1 fruit fly cellular context compared by ENCODE assay signal in the genomic region with DNA sequence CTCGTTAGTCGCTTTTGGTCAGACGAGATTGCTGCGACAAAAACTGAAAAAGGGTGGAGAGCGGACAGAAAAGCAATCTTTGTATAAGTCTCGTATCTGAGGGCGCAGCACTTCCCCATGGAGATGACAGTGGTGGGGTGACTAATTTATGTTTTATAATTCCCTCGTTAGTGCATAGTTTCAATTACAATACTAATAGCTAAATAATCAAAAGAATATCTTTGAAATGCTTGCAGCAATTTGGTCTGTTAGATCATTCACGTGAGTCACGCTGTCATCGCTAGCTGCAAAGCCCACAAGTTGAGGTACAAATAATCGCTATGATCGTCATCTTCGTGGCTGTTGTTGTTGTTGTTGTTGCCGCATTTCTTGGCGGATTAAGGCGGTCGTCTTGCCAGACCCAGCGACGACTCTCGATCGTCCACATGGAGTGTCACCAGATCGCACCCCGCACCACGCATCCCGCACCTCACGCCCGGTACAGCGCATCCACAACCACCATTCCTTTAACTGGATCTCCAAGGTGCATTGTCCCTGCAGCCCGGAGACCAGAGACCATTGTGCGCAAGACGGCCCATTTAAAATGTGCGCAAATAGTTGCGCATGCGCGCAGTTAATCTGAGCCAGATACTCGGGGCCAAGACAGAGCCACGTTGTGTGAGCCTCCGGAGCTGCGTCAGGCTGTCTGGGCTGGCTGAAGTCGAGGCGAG.
TF ChIP-seq lines count a peak whose summit lies in the region.

No protein-coding gene starts in this region.

TF ChIP-seq in whole organism, embryonic, 481 proteins besides CTCF, POLR2A, EP300 and RAD21 (continued from another document and continues in another):
- TF ChIP-seq CG2889 (GFP tag; IDR thresholded peaks at IDR 0.05; lab: Robert Waterston, UW): 0 out of 3 replicates have a peak, but pooled peaks have one; percentile 27
- TF ChIP-seq Atf-2 (GFP tag; optimal IDR thresholded peaks at IDR 0.05; lab: Kevin White, UChicago): no peak
- no peak for TF ChIP-seq chn (GFP tag; optimal IDR thresholded peaks at IDR 0.05; lab: Kevin White, UChicago)
- TF ChIP-seq E2f2 (GFP tag; IDR thresholded peaks at IDR 0.05; lab: Robert Waterston, UW): no peak
- no peak for TF ChIP-seq pita (GFP tag; optimal IDR thresholded peaks at IDR 0.05; lab: Kevin White, UChicago)
- TF ChIP-seq tll (GFP tag; optimal IDR thresholded peaks at IDR 0.05; lab: Kevin White, UChicago): no peak
- TF ChIP-seq CG1233 (GFP tag; optimal IDR thresholded peaks at IDR 0.05; lab: Kevin White, UChicago): no peak
- TF ChIP-seq Xbp1 (GFP tag; optimal IDR thresholded peaks at IDR 0.05; lab: Kevin White, UChicago): no peak
- peak; percentile 37 for TF ChIP-seq dmrt99B (tag; optimal IDR thresholded peaks at IDR 0.05; lab: Kevin White, UChicago)
- TF ChIP-seq zen (tag; optimal IDR thresholded peaks at IDR 0.05; lab: Kevin White, UChicago): no peak
- TF ChIP-seq vfl (GFP tag; optimal IDR thresholded peaks at IDR 0.05; lab: Kevin White, UChicago): no peak
- no peak for TF ChIP-seq chinmo (GFP tag; IDR thresholded peaks at IDR 0.05; lab: Robert Waterston, UW; ENCODE audit: partially characterized antibody)
- TF ChIP-seq CG7372 (GFP tag; IDR thresholded peaks at IDR 0.05; lab: Robert Waterston, UW): no peak
- TF ChIP-seq dm (GFP tag; optimal IDR thresholded peaks at IDR 0.05; lab: Kevin White, UChicago): no peak
- TF ChIP-seq CG4424 (GFP tag; optimal IDR thresholded peaks at IDR 0.05; lab: Kevin White, UChicago): peak; percentile 53
- peak; percentile 77 for TF ChIP-seq nom (GFP tag; optimal IDR thresholded peaks at IDR 0.05; lab: Kevin White, UChicago)
- TF ChIP-seq Dek (tag; optimal IDR thresholded peaks at IDR 0.05; lab: Kevin White, UChicago): no peak
- peak; percentile 68 for TF ChIP-seq CG11504 (tag; optimal IDR thresholded peaks at IDR 0.05; lab: Kevin White, UChicago)
- no peak for TF ChIP-seq CG18011 (GFP tag; optimal IDR thresholded peaks at IDR 0.05; lab: Kevin White, UChicago)
- peak; percentile 36; the same call in 1 of the 3 replicates for TF ChIP-seq croc (GFP tag; conservative IDR thresholded peaks at IDR 0.05; lab: Robert Waterston, UW)
- no peak for TF ChIP-seq CG43689 (GFP tag; IDR thresholded peaks at IDR 0.05; lab: Robert Waterston, UW)
- TF ChIP-seq D (optimal IDR thresholded peaks at IDR 0.05; lab: Kevin White, UChicago): no peak
- TF ChIP-seq D (GFP tag; optimal IDR thresholded peaks at IDR 0.05; lab: Kevin White, UChicago): peak; percentile 38
- no peak for TF ChIP-seq CG13894 (tag; optimal IDR thresholded peaks at IDR 0.05; lab: Kevin White, UChicago)
- no peak for TF ChIP-seq yki (optimal IDR thresholded peaks at IDR 0.05; lab: Kevin White, UChicago)
- no peak for TF ChIP-seq CG6654 (GFP tag; optimal IDR thresholded peaks at IDR 0.05; lab: Kevin White, UChicago)
- TF ChIP-seq sima (GFP tag; optimal IDR thresholded peaks at IDR 0.05; lab: Kevin White, UChicago): no peak
- no peak for TF ChIP-seq Dref (GFP tag; IDR thresholded peaks at IDR 0.05; lab: Robert Waterston, UW)
- TF ChIP-seq sr (GFP tag; IDR thresholded peaks at IDR 0.05; lab: Robert Waterston, UW): no peak
- 0 out of 3 replicates have a peak, but pooled peaks have one; percentile 43 for TF ChIP-seq CG7357 (GFP tag; IDR thresholded peaks at IDR 0.05; lab: Robert Waterston, UW)
- TF ChIP-seq phol (tag; optimal IDR thresholded peaks at IDR 0.05; lab: Kevin White, UChicago): peak; percentile 25
- no peak for TF ChIP-seq HmgZ (tag; optimal IDR thresholded peaks at IDR 0.05; lab: Kevin White, UChicago)
- TF ChIP-seq grau (tag; optimal IDR thresholded peaks at IDR 0.05; lab: Kevin White, UChicago): peak; percentile 29
- TF ChIP-seq lilli (GFP tag; optimal IDR thresholded peaks at IDR 0.05; lab: Kevin White, UChicago): no peak
- TF ChIP-seq fd102C (GFP tag; optimal IDR thresholded peaks at IDR 0.05; lab: Kevin White, UChicago): no peak
- TF ChIP-seq CG6689 (GFP tag; IDR thresholded peaks at IDR 0.05; lab: Robert Waterston, UW): peak; percentile 53; the same call in 1 of the 2 replicates
- no peak for TF ChIP-seq Dfd (GFP tag; optimal IDR thresholded peaks at IDR 0.05; lab: Kevin White, UChicago)
- no peak for TF ChIP-seq CG10147 (GFP tag; optimal IDR thresholded peaks at IDR 0.05; lab: Kevin White, UChicago)
- TF ChIP-seq Myb (GFP tag; optimal IDR thresholded peaks at IDR 0.05; lab: Kevin White, UChicago): no peak
- TF ChIP-seq Awh (GFP tag; IDR thresholded peaks at IDR 0.05; lab: Robert Waterston, UW): 0 out of 2 replicates have a peak, but pooled peaks have one; percentile 39
- no peak for TF ChIP-seq CG34376 (GFP tag; optimal IDR thresholded peaks at IDR 0.05; lab: Kevin White, UChicago)
- TF ChIP-seq Mad (GFP tag; optimal IDR thresholded peaks at IDR 0.05; lab: Kevin White, UChicago): no peak
- TF ChIP-seq CG10209 (GFP tag; optimal IDR thresholded peaks at IDR 0.05; lab: Kevin White, UChicago): no peak
- no peak for TF ChIP-seq Hr39 (optimal IDR thresholded peaks at IDR 0.05; lab: Kevin White, UChicago)
- no peak for TF ChIP-seq pb (GFP tag; optimal IDR thresholded peaks at IDR 0.05; lab: Kevin White, UChicago)
- no peak for TF ChIP-seq CG14050 (GFP tag; IDR thresholded peaks at IDR 0.05; lab: Robert Waterston, UW)
- no peak for TF ChIP-seq CG13296 (GFP tag; optimal IDR thresholded peaks at IDR 0.05; lab: Kevin White, UChicago)
- TF ChIP-seq D19B (GFP tag; optimal IDR thresholded peaks at IDR 0.05; lab: Kevin White, UChicago): no peak
- peak; percentile 45 for TF ChIP-seq Sox100B (GFP tag; optimal IDR thresholded peaks at IDR 0.05; lab: Kevin White, UChicago)
- TF ChIP-seq CG18599 (GFP tag; optimal IDR thresholded peaks at IDR 0.05; lab: Kevin White, UChicago): peak; percentile 30
- TF ChIP-seq wdn (GFP tag; IDR thresholded peaks at IDR 0.05; lab: Robert Waterston, UW): no peak
- TF ChIP-seq CG12155 (GFP tag; optimal IDR thresholded peaks at IDR 0.05; lab: Kevin White, UChicago): no peak
- TF ChIP-seq eve (GFP tag; optimal IDR thresholded peaks at IDR 0.05; lab: Kevin White, UChicago): no peak
- TF ChIP-seq Gsc (GFP tag; IDR thresholded peaks at IDR 0.05; lab: Robert Waterston, UW): peak; percentile 37; the same call in 1 of the 2 replicates
- 0 out of 2 replicates have a peak, but pooled peaks have one; percentile 14 for TF ChIP-seq ssp (GFP tag; IDR thresholded peaks at IDR 0.05; lab: Robert Waterston, UW)
- TF ChIP-seq stc (GFP tag; IDR thresholded peaks at IDR 0.05; lab: Robert Waterston, UW): no peak
- no peak for TF ChIP-seq Hand (GFP tag; optimal IDR thresholded peaks at IDR 0.05; lab: Kevin White, UChicago)
- peak; percentile 20 for TF ChIP-seq nmo (GFP tag; optimal IDR thresholded peaks at IDR 0.05; lab: Kevin White, UChicago)
- TF ChIP-seq CG8281 (tag; optimal IDR thresholded peaks at IDR 0.05; lab: Kevin White, UChicago): no peak
- no peak for TF ChIP-seq CG9215 (GFP tag; IDR thresholded peaks at IDR 0.05; lab: Robert Waterston, UW)
- TF ChIP-seq CG4730 (GFP tag; IDR thresholded peaks at IDR 0.05; lab: Robert Waterston, UW): no peak
- peak; percentile 45; the same call in 1 of the 2 replicates for TF ChIP-seq CG32772 (GFP tag; IDR thresholded peaks at IDR 0.05; lab: Robert Waterston, UW)
- no peak for TF ChIP-seq tx (GFP tag; optimal IDR thresholded peaks at IDR 0.05; lab: Kevin White, UChicago)
- peak; percentile 3 for TF ChIP-seq nau (GFP tag; optimal IDR thresholded peaks at IDR 0.05; lab: Kevin White, UChicago)
- no peak for TF ChIP-seq CG14965 (GFP tag; optimal IDR thresholded peaks at IDR 0.05; lab: Kevin White, UChicago; ENCODE audit: borderline replicate concordance)
- peak; percentile 36 for TF ChIP-seq D19A (tag; optimal IDR thresholded peaks at IDR 0.05; lab: Kevin White, UChicago)
- no peak for TF ChIP-seq CG13624 (GFP tag; optimal IDR thresholded peaks at IDR 0.05; lab: Kevin White, UChicago)
- no peak for TF ChIP-seq dati (GFP tag; IDR thresholded peaks at IDR 0.05; lab: Robert Waterston, UW)
- TF ChIP-seq CG33213 (GFP tag; optimal IDR thresholded peaks at IDR 0.05; lab: Kevin White, UChicago): no peak
- 0 out of 2 replicates have a peak, but pooled peaks have one; percentile 20 for TF ChIP-seq sens-2 (GFP tag; IDR thresholded peaks at IDR 0.05; lab: Robert Waterston, UW)
- no peak for TF ChIP-seq mam (GFP tag; optimal IDR thresholded peaks at IDR 0.05; lab: Kevin White, UChicago)
- no peak for TF ChIP-seq gsb-n (tag; optimal IDR thresholded peaks at IDR 0.05; lab: Kevin White, UChicago)
- no peak for TF ChIP-seq Dbx (GFP tag; IDR thresholded peaks at IDR 0.05; lab: Robert Waterston, UW)
- no peak for TF ChIP-seq unpg (GFP tag; optimal IDR thresholded peaks at IDR 0.05; lab: Kevin White, UChicago)
- no peak for TF ChIP-seq prd (optimal IDR thresholded peaks at IDR 0.05; lab: Kevin White, UChicago)
- TF ChIP-seq prd (GFP tag; IDR thresholded peaks at IDR 0.05; lab: Robert Waterston, UW): peak; percentile 47; the same call in 2 of the 3 replicates
- no peak for TF ChIP-seq org-1 (GFP tag; optimal IDR thresholded peaks at IDR 0.05; lab: Kevin White, UChicago)
- TF ChIP-seq ab (GFP tag; optimal IDR thresholded peaks at IDR 0.05; lab: Kevin White, UChicago): no peak
- no peak for TF ChIP-seq schlank (tag; optimal IDR thresholded peaks at IDR 0.05; lab: Kevin White, UChicago)
- no peak for TF ChIP-seq CG5180 (GFP tag; optimal IDR thresholded peaks at IDR 0.05; lab: Kevin White, UChicago)
- no peak for TF ChIP-seq sc (optimal IDR thresholded peaks at IDR 0.05; lab: Kevin White, UChicago)
- TF ChIP-seq sc (GFP tag; optimal IDR thresholded peaks at IDR 0.05; lab: Kevin White, UChicago): no peak
- TF ChIP-seq CG6791 (GFP tag; IDR thresholded peaks at IDR 0.05; lab: Robert Waterston, UW; ENCODE audit: partially characterized antibody): peak; percentile 59; the same call in 2 of the 3 replicates
- no peak for TF ChIP-seq CG17568 (GFP tag; optimal IDR thresholded peaks at IDR 0.05; lab: Kevin White, UChicago)
- peak; percentile 36 for TF ChIP-seq CG17829 (tag; optimal IDR thresholded peaks at IDR 0.05; lab: Kevin White, UChicago)
- TF ChIP-seq slp2 (GFP tag; optimal IDR thresholded peaks at IDR 0.05; lab: Kevin White, UChicago): no peak
- no peak for TF ChIP-seq hth (optimal IDR thresholded peaks at IDR 0.05; lab: Kevin White, UChicago)
- no peak for TF ChIP-seq amos (GFP tag; IDR thresholded peaks at IDR 0.05; lab: Robert Waterston, UW; ENCODE audit: partially characterized antibody)
- TF ChIP-seq Hr51 (GFP tag; optimal IDR thresholded peaks at IDR 0.05; lab: Kevin White, UChicago): no peak
- TF ChIP-seq ro (GFP tag; IDR thresholded peaks at IDR 0.05; lab: Robert Waterston, UW): no peak
- TF ChIP-seq Gug (GFP tag; IDR thresholded peaks at IDR 0.05; lab: Robert Waterston, UW): 0 out of 4 replicates have a peak, but pooled peaks have one; percentile 7
- TF ChIP-seq CG4617 (GFP tag; optimal IDR thresholded peaks at IDR 0.05; lab: Kevin White, UChicago; ENCODE audit: borderline replicate concordance): no peak
- TF ChIP-seq CG3726 (GFP tag; IDR thresholded peaks at IDR 0.05; lab: Robert Waterston, UW): 0 out of 3 replicates have a peak, but pooled peaks have one; percentile 11
- no peak for TF ChIP-seq CG9609 (GFP tag; optimal IDR thresholded peaks at IDR 0.05; lab: Kevin White, UChicago)
- peak; percentile 51 for TF ChIP-seq CG2678 (tag; optimal IDR thresholded peaks at IDR 0.05; lab: Kevin White, UChicago)
- TF ChIP-seq kah (GFP tag; optimal IDR thresholded peaks at IDR 0.05; lab: Kevin White, UChicago): no peak
- no peak for TF ChIP-seq CG11093 (GFP tag; IDR thresholded peaks at IDR 0.05; lab: Robert Waterston, UW)
- no peak for TF ChIP-seq CG16863 (GFP tag; optimal IDR thresholded peaks at IDR 0.05; lab: Kevin White, UChicago)
- TF ChIP-seq HLH3B (GFP tag; IDR thresholded peaks at IDR 0.05; lab: Robert Waterston, UW): peak; percentile 60
- TF ChIP-seq Fer1 (GFP tag; optimal IDR thresholded peaks at IDR 0.05; lab: Kevin White, UChicago): no peak
- no peak for TF ChIP-seq CG11696 (GFP tag; IDR thresholded peaks at IDR 0.05; lab: Robert Waterston, UW)
- 0 out of 3 replicates have a peak, but pooled peaks have one; percentile 28 for TF ChIP-seq Optix (GFP tag; IDR thresholded peaks at IDR 0.05; lab: Robert Waterston, UW)
- peak; percentile 3 for TF ChIP-seq CG33557 (GFP tag; optimal IDR thresholded peaks at IDR 0.05; lab: Kevin White, UChicago)
- no peak for TF ChIP-seq Kr (GFP tag; optimal IDR thresholded peaks at IDR 0.05; lab: Kevin White, UChicago)
- no peak for TF ChIP-seq abd-A (tag; optimal IDR thresholded peaks at IDR 0.05; lab: Kevin White, UChicago)
- TF ChIP-seq nerfin-1 (tag; optimal IDR thresholded peaks at IDR 0.05; lab: Kevin White, UChicago): peak; percentile 38
- peak; percentile 49 for TF ChIP-seq CG18262 (tag; optimal IDR thresholded peaks at IDR 0.05; lab: Kevin White, UChicago)
- peak; percentile 69 for TF ChIP-seq Drgx (GFP tag; IDR thresholded peaks at IDR 0.05; lab: Robert Waterston, UW)
- TF ChIP-seq knrl (GFP tag; IDR thresholded peaks at IDR 0.05; lab: Robert Waterston, UW; ENCODE audit: partially characterized antibody): peak; percentile 52; the same call in 2 of the 3 replicates
- no peak for TF ChIP-seq cwo (GFP tag; optimal IDR thresholded peaks at IDR 0.05; lab: Kevin White, UChicago)
- TF ChIP-seq YL-1 (GFP tag; optimal IDR thresholded peaks at IDR 0.05; lab: Kevin White, UChicago): no peak
- no peak for TF ChIP-seq Camta (GFP tag; optimal IDR thresholded peaks at IDR 0.05; lab: Kevin White, UChicago)
- no peak for TF ChIP-seq B-H2 (GFP tag; optimal IDR thresholded peaks at IDR 0.05; lab: Kevin White, UChicago)
- TF ChIP-seq CG34422 (GFP tag; IDR thresholded peaks at IDR 0.05; lab: Robert Waterston, UW): peak; percentile 68; the same call in 2 of the 3 replicates
- peak; percentile 75 for TF ChIP-seq vvl (GFP tag; IDR thresholded peaks at IDR 0.05; lab: Robert Waterston, UW)
- no peak for TF ChIP-seq Nf-YC (tag; optimal IDR thresholded peaks at IDR 0.05; lab: Kevin White, UChicago)
- TF ChIP-seq GATAe (GFP tag; conservative IDR thresholded peaks at IDR 0.05; lab: Robert Waterston, UW): no peak
- no peak for TF ChIP-seq CG12744 (GFP tag; optimal IDR thresholded peaks at IDR 0.05; lab: Kevin White, UChicago)
- TF ChIP-seq CG13123 (GFP tag; optimal IDR thresholded peaks at IDR 0.05; lab: Kevin White, UChicago): no peak
- TF ChIP-seq ato (GFP tag; IDR thresholded peaks at IDR 0.05; lab: Robert Waterston, UW; ENCODE audit: partially characterized antibody): no peak
- TF ChIP-seq CG1529 (GFP tag; optimal IDR thresholded peaks at IDR 0.05; lab: Kevin White, UChicago): no peak
- TF ChIP-seq CG2875 (GFP tag; optimal IDR thresholded peaks at IDR 0.05; lab: Kevin White, UChicago): no peak
- 0 out of 3 replicates have a peak, but pooled peaks have one; percentile 21 for TF ChIP-seq CG16813 (GFP tag; IDR thresholded peaks at IDR 0.05; lab: Robert Waterston, UW; ENCODE audit: partially characterized antibody)
- TF ChIP-seq CG10543 (GFP tag; optimal IDR thresholded peaks at IDR 0.05; lab: Kevin White, UChicago): no peak
